Worm (Caenorhabditis elegans) whole organism, young adult: ENCODE data around the gene fbxa-135.

Experiments
- B0019.2 ChIP-seq: fragments of 200-800 bp; sonication (Bioruptor generic); conservative IDR thresholded peaks from 2 replicates; pipeline ENCODE4 v1.3.6; 2022; ENCODE audit warnings: missing genetic modification reagents, missing genetic modification characterization, missing compliant biosample characterization
- B0336.3 ChIP-seq: fragments of 200-800 bp; sonication (Bioruptor generic); IDR thresholded peaks from 2 replicates; pipeline ENCODE4 v1.3.6; 2022; ENCODE audit warnings: missing genetic modification characterization, missing compliant biosample characterization
- F22D6.2 ChIP-seq: sonication (generic microtip); optimal IDR thresholded peaks from 2 replicates; lab custom pipeline; 2016; ENCODE audit warnings: mild to moderate bottlenecking, missing genetic modification characterization, missing compliant biosample characterization
- F39B2.1 ChIP-seq: fragments of 200-800 bp; sonication (Bioruptor generic); IDR thresholded peaks from 2 replicates; pipeline ENCODE4 v1.3.6; 2022; ENCODE audit warnings: missing genetic modification reagents, missing genetic modification characterization, missing compliant biosample characterization
- F57C9.4 ChIP-seq: sonication (generic microtip); optimal IDR thresholded peaks from 2 replicates; lab custom pipeline; 2017; ENCODE audit warnings: mild to moderate bottlenecking, missing genetic modification characterization, missing compliant biosample characterization
- K12H6.12 ChIP-seq: fragments of 200-800 bp; sonication (Bioruptor generic); optimal IDR thresholded peaks from 2 replicates; lab custom pipeline; 2018; ENCODE audit warnings: mild to moderate bottlenecking, missing genetic modification characterization, missing compliant biosample characterization
- Y79H2A.3 ChIP-seq: fragments of 200-800 bp; sonication (Bioruptor generic); conservative IDR thresholded peaks from 2 replicates; pipeline ENCODE4 v1.3.6; 2022; ENCODE audit warnings: missing genetic modification reagents, missing genetic modification characterization, missing compliant biosample characterization
- Y95B8A.8 ChIP-seq: fragments of 200-800 bp; sonication (Bioruptor generic); IDR thresholded peaks from 2 replicates; pipeline ENCODE4 v1.3.6; 2022; ENCODE audit warnings: missing genetic modification reagents, missing genetic modification characterization, missing compliant biosample characterization
- ZK185.1 ChIP-seq: sonication (generic microtip); optimal IDR thresholded peaks from 2 replicates; lab custom pipeline; 2016; ENCODE audit warnings: mild to moderate bottlenecking, missing genetic modification characterization, missing compliant biosample characterization; ENCODE audit not compliant: poor library complexity, severe bottlenecking
- akir-1 ChIP-seq: fragments of 200-800 bp; sonication (Bioruptor generic); optimal IDR thresholded peaks from 2 replicates; lab custom pipeline; 2018; ENCODE audit warnings: mild to moderate bottlenecking, missing genetic modification characterization, moderate library complexity, missing compliant biosample characterization
- ama-1 ChIP-seq, 3 experiments: fragments of 150-350 bp in 1 of 3; sonication (generic microtip) in 2 of 3; optimal IDR thresholded peaks; 2 replicates each; lab custom pipeline; 2014 to 2018; ENCODE audit warnings: missing biosample characterization in 2 of 3, missing genetic modification characterization in 2 of 3, missing genetic modification reagents in 2 of 3
- aptf-3 ChIP-seq: fragments of 200-800 bp; sonication (Bioruptor generic); IDR thresholded peaks from 2 replicates; pipeline ENCODE4 v1.3.6; 2022; ENCODE audit warnings: missing genetic modification characterization, missing compliant biosample characterization
- atf-7 ChIP-seq: sonication (generic microtip); optimal IDR thresholded peaks from 2 replicates; lab custom pipeline; 2017; ENCODE audit warnings: mild to moderate bottlenecking, missing genetic modification characterization, missing compliant biosample characterization
- athp-1 ChIP-seq: sonication (generic microtip); optimal IDR thresholded peaks from 2 replicates; lab custom pipeline; 2017; ENCODE audit warnings: mild to moderate bottlenecking, missing genetic modification characterization, missing compliant biosample characterization
- attf-3 ChIP-seq: fragments of 200-800 bp; sonication (Bioruptor generic); conservative IDR thresholded peaks from 2 replicates; pipeline ENCODE4 v1.3.6; 2022; ENCODE audit warnings: missing genetic modification reagents, missing genetic modification characterization, missing compliant biosample characterization
- bed-1 ChIP-seq: fragments of 200-800 bp; sonication (Bioruptor generic); IDR thresholded peaks from 2 replicates; pipeline ENCODE4 v1.3.6; 2022; ENCODE audit warnings: missing genetic modification reagents, missing genetic modification characterization, missing compliant biosample characterization
- ccch-3 ChIP-seq: fragments of 200-800 bp; sonication (Bioruptor generic); optimal IDR thresholded peaks from 2 replicates; lab custom pipeline; 2018; ENCODE audit warnings: mild to moderate bottlenecking, missing genetic modification characterization, missing compliant biosample characterization
- chd-7 ChIP-seq: sonication (generic microtip); optimal IDR thresholded peaks from 2 replicates; lab custom pipeline; 2016; ENCODE audit warnings: mild to moderate bottlenecking, missing genetic modification characterization, moderate library complexity, missing compliant biosample characterization
- die-1 ChIP-seq: sonication (generic microtip); optimal IDR thresholded peaks from 2 replicates; lab custom pipeline; 2016; ENCODE audit warnings: missing genotype, mild to moderate bottlenecking, missing genetic modification characterization, missing compliant biosample characterization
- egl-18 ChIP-seq: fragments of 200-800 bp; sonication (Bioruptor generic); IDR thresholded peaks from 2 replicates; pipeline ENCODE4 v1.3.6; 2022; ENCODE audit warnings: missing genetic modification reagents, missing genetic modification characterization, missing compliant biosample characterization
- fkh-3 ChIP-seq: sonication (generic microtip); optimal IDR thresholded peaks from 2 replicates; lab custom pipeline; 2016; ENCODE audit warnings: mild to moderate bottlenecking, missing genetic modification characterization, missing compliant biosample characterization
- him-1 ChIP-seq: sonication (generic microtip); optimal IDR thresholded peaks from 2 replicates; lab custom pipeline; 2016; ENCODE audit warnings: missing genotype, missing genetic modification reagents, missing genetic modification characterization, missing compliant biosample characterization
- hmg-1.2 ChIP-seq: fragments of 200-800 bp; sonication (Bioruptor generic); IDR thresholded peaks from 2 replicates; pipeline ENCODE4 v1.3.6; 2022; ENCODE audit warnings: missing genetic modification reagents, missing genetic modification characterization, missing compliant biosample characterization
- hmg-20 ChIP-seq: fragments of 200-800 bp; sonication (Bioruptor generic); IDR thresholded peaks from 2 replicates; pipeline ENCODE4 v1.3.6; 2022; ENCODE audit warnings: missing genetic modification reagents, missing genetic modification characterization, missing compliant biosample characterization
- hsf-1 ChIP-seq: fragments of 200-800 bp; sonication (Bioruptor generic); IDR thresholded peaks from 2 replicates; pipeline ENCODE4 v1.3.6; 2022; ENCODE audit warnings: missing genetic modification reagents, missing genetic modification characterization, missing compliant biosample characterization
- lin-40 ChIP-seq: sonication (generic microtip); optimal IDR thresholded peaks from 2 replicates; lab custom pipeline; 2016; ENCODE audit warnings: missing genetic modification characterization, mild to moderate bottlenecking, missing compliant biosample characterization, missing genotype, missing genetic modification reagents
- lin-54 ChIP-seq: fragments of 200-800 bp; sonication (Bioruptor generic); optimal IDR thresholded peaks from 2 replicates; lab custom pipeline; 2018; ENCODE audit warnings: mild to moderate bottlenecking, missing genetic modification characterization, missing compliant biosample characterization
- lsl-1 ChIP-seq: fragments of 200-800 bp; sonication (Bioruptor generic); optimal IDR thresholded peaks from 2 replicates; lab custom pipeline; 2018; ENCODE audit warnings: mild to moderate bottlenecking, missing genetic modification characterization, moderate library complexity, missing compliant biosample characterization
- madf-6 ChIP-seq: fragments of 200-800 bp; sonication (Bioruptor generic); IDR thresholded peaks from 2 replicates; pipeline ENCODE4 v1.3.6; 2022; ENCODE audit warnings: missing genetic modification reagents, missing genetic modification characterization, missing compliant biosample characterization
- madf-8 ChIP-seq: fragments of 200-800 bp; sonication (Bioruptor generic); conservative IDR thresholded peaks from 2 replicates; pipeline ENCODE4 v1.3.6; 2022; ENCODE audit warnings: missing genetic modification reagents, missing genetic modification characterization, missing compliant biosample characterization
- mcd-1 ChIP-seq: fragments of 200-800 bp; sonication (Bioruptor generic); IDR thresholded peaks from 2 replicates; pipeline ENCODE4 v1.3.6; 2022; ENCODE audit warnings: missing genetic modification reagents, missing genetic modification characterization, missing compliant biosample characterization
- nhr-179 ChIP-seq: sonication (generic microtip); optimal IDR thresholded peaks from 2 replicates; lab custom pipeline; 2016; ENCODE audit warnings: mild to moderate bottlenecking, missing genetic modification characterization, missing compliant biosample characterization
- nhr-27 ChIP-seq: fragments of 200-800 bp; sonication (Bioruptor generic); optimal IDR thresholded peaks from 2 replicates; lab custom pipeline; 2018; ENCODE audit warnings: mild to moderate bottlenecking, missing genetic modification characterization, moderate library complexity, missing compliant biosample characterization
- nhr-90 ChIP-seq: sonication (generic microtip); optimal IDR thresholded peaks from 2 replicates; lab custom pipeline; 2016; ENCODE audit warnings: missing genotype, mild to moderate bottlenecking, missing genetic modification characterization, missing compliant biosample characterization
- repo-1 ChIP-seq: sonication (generic microtip); optimal IDR thresholded peaks from 2 replicates; lab custom pipeline; 2017; ENCODE audit warnings: mild to moderate bottlenecking, missing genetic modification characterization, missing compliant biosample characterization
- rpc-1 ChIP-seq, 2 experiments: fragments of 150-350 bp in 1 of 2; sonication (generic microtip) in 1 of 2; optimal IDR thresholded peaks; 2 replicates each; lab custom pipeline; 2014 to 2018; ENCODE audit warnings: missing biosample characterization in 1 of 2, missing genetic modification characterization in 1 of 2, missing genetic modification reagents in 1 of 2, missing genotype in 1 of 2
- sdz-38 ChIP-seq: sonication (generic microtip); optimal IDR thresholded peaks from 2 replicates; lab custom pipeline; 2016; ENCODE audit warnings: missing genotype, missing genetic modification characterization, missing compliant biosample characterization
- sea-2 ChIP-seq: fragments of 200-800 bp; sonication (Bioruptor generic); IDR thresholded peaks from 2 replicates; pipeline ENCODE4 v1.3.6; 2022; ENCODE audit warnings: missing genetic modification characterization, missing compliant biosample characterization
- sptf-2 ChIP-seq: fragments of 200-800 bp; sonication (Bioruptor generic); optimal IDR thresholded peaks from 2 replicates; lab custom pipeline; 2018; ENCODE audit warnings: mild to moderate bottlenecking, missing genetic modification characterization, missing compliant biosample characterization
- tbp1 ChIP-seq: fragments of 200-800 bp; sonication (Bioruptor generic); optimal IDR thresholded peaks from 2 replicates; lab custom pipeline; 2018; ENCODE audit warnings: mild to moderate bottlenecking, missing genetic modification characterization, missing compliant biosample characterization
- unc-62 ChIP-seq: fragments of 150-350 bp; optimal IDR thresholded peaks from 2 replicates; lab custom pipeline; 2014; ENCODE audit warnings: missing biosample characterization, missing genetic modification reagents, missing genetic modification characterization
- zfh-2 ChIP-seq: fragments of 200-800 bp; sonication (Bioruptor generic); conservative IDR thresholded peaks from 2 replicates; pipeline ENCODE4 v1.3.6; 2022; ENCODE audit warnings: missing genetic modification reagents, missing genetic modification characterization, missing compliant biosample characterization
- ztf-18 ChIP-seq: sonication (generic microtip); optimal IDR thresholded peaks from 2 replicates; lab custom pipeline; 2016; ENCODE audit warnings: missing genotype, mild to moderate bottlenecking, missing genetic modification characterization, missing compliant biosample characterization
- ztf-6 ChIP-seq: fragments of 200-800 bp; sonication (Bioruptor generic); IDR thresholded peaks from 2 replicates; pipeline ENCODE4 v1.3.6; 2022; ENCODE audit warnings: missing genetic modification reagents, missing genetic modification characterization, missing compliant biosample characterization

The fbxa-135 gene

DNA sequence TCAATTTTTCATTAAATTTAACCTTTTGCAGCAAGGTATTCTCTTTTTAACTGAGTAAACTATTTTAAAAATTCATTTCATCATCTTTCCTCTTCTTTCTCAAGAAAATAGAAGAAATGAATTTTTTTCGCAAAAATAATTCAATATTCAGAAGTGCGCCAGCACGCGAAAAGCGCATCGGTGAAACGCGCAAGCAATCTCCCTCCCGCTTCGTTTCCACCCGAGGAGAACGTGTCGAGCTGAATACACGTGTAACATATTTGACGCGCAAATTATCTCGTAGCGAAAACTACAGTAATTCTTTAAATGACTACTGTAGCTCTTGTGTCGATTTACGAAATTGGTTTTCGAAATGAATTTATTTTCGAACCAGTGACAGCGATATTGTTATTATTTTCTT, 10.0 kb upstream of the fbxa-135 start:
- TF ChIP-seq aptf-3 (GFP tag; lab: Robert Waterston, UW) (no peak), die-1 (tag; lab: Kevin White, UChicago) (no peak), K12H6.12 (no peak), chd-7 (tag; lab: Kevin White, UChicago) (no peak), mcd-1 (GFP tag; lab: Robert Waterston, UW) (peak; percentile 45; the same call in 1 of the 2 replicates), nhr-90 (no peak), hmg-1.2 (0 out of 2 replicates have a peak, but pooled peaks have one; percentile 12), ztf-18 (tag; lab: Kevin White, UChicago) (peak; percentile 73), atf-7 (no peak), egl-18 (GFP tag; lab: Robert Waterston, UW) (no peak), zfh-2 (GFP tag; lab: Robert Waterston, UW) (no peak), tbp1 (GFP tag; lab: Kevin White, UChicago) (no peak), athp-1 (tag; lab: Kevin White, UChicago) (no peak), sea-2 (GFP tag; lab: Robert Waterston, UW) (no peak), madf-6 (GFP tag; lab: Robert Waterston, UW) (peak; percentile 11; the same call in 1 of the 2 replicates), nhr-179 (tag; lab: Kevin White, UChicago) (no peak), lsl-1 (GFP tag; lab: Kevin White, UChicago) (peak; percentile 62), ama-1 (optimal IDR thresholded peaks at IDR 0.05; lab: Kevin White, UChicago) (no peak), ama-1 (GFP tag; optimal IDR thresholded peaks at IDR 0.05; lab: Kevin White, UChicago) (no peak), Y95B8A.8 (GFP tag; lab: Robert Waterston, UW) (no peak)
- TF ChIP-seq, all 124 proteins: peak for 5

ce11 chrV:15394906-15395305, 7.2 kb upstream of the fbxa-135 start, which contains the start of gene T06E6.1:
T06E6.1 (minus strand) TSS chrV:15394961.
- TF ChIP-seq lin-54 (GFP tag; lab: Kevin White, UChicago), result peak; percentile 10
- no peak for TF ChIP-seq hsf-1 (GFP tag; lab: Robert Waterston, UW)
- no peak for TF ChIP-seq B0336.3 (GFP tag; lab: Robert Waterston, UW)

- TF ChIP-seq F22D6.2, result no peak
- no peak for TF ChIP-seq zfh-2 (GFP tag; lab: Robert Waterston, UW)
- TF ChIP-seq ccch-3, result no peak
- no peak for TF ChIP-seq hmg-20 (GFP tag; lab: Robert Waterston, UW)
- no peak for TF ChIP-seq akir-1
- no peak for TF ChIP-seq repo-1 (tag; lab: Kevin White, UChicago)
- TF ChIP-seq Y79H2A.3 (GFP tag; lab: Robert Waterston, UW), result no peak
- TF ChIP-seq hsf-1 (GFP tag; lab: Robert Waterston, UW), result peak; percentile 86
- TF ChIP-seq him-1, result no peak
- peak; percentile 75 for TF ChIP-seq lin-54 (GFP tag; lab: Kevin White, UChicago)
- peak; percentile 84 for TF ChIP-seq mcd-1 (GFP tag; lab: Robert Waterston, UW)
- no peak for TF ChIP-seq fkh-3 (tag; lab: Kevin White, UChicago)
- no peak for TF ChIP-seq nhr-27
- TF ChIP-seq madf-8 (GFP tag; lab: Robert Waterston, UW), result peak; percentile 92
- no peak for TF ChIP-seq ztf-6 (GFP tag; lab: Robert Waterston, UW)
- no peak for TF ChIP-seq F57C9.4 (tag; lab: Kevin White, UChicago)
- TF ChIP-seq B0019.2 (GFP tag; lab: Robert Waterston, UW), result peak; percentile 80
- TF ChIP-seq ZK185.1, result no peak
- TF ChIP-seq unc-62, result no peak
- TF ChIP-seq lin-40, result no peak
- no peak for TF ChIP-seq attf-3 (GFP tag; lab: Robert Waterston, UW)
- peak; percentile 53 for TF ChIP-seq tbp1 (GFP tag; lab: Kevin White, UChicago)
- no peak for TF ChIP-seq rpc-1 (optimal IDR thresholded peaks at IDR 0.05; lab: Kevin White, UChicago)
- no peak for TF ChIP-seq rpc-1 (tag; optimal IDR thresholded peaks at IDR 0.05; lab: Kevin White, UChicago)
- no peak for TF ChIP-seq sptf-2 (GFP tag; lab: Kevin White, UChicago)
- TF ChIP-seq ama-1 (optimal IDR thresholded peaks at IDR 0.05; lab: Kevin White, UChicago), result no peak
- no peak for TF ChIP-seq ama-1 (GFP tag; optimal IDR thresholded peaks at IDR 0.05; lab: Kevin White, UChicago)
- no peak for TF ChIP-seq sdz-38 (tag; lab: Kevin White, UChicago)
- no peak for TF ChIP-seq chd-7 (tag; lab: Kevin White, UChicago)
- TF ChIP-seq hmg-1.2, result peak; percentile 55; the same call in 1 of the 2 replicates
- TF ChIP-seq F39B2.1 (GFP tag; lab: Robert Waterston, UW), result no peak
- no peak for TF ChIP-seq bed-1 (GFP tag; lab: Robert Waterston, UW)
Measured at ce11 chrV:15395347-15395746, 6.7 kb upstream of the fbxa-135 start, which contains the start of gene cyb-3. cyb-3 (plus strand) TSS chrV:15395696.
